Worm (Caenorhabditis elegans) whole organism, L4 larva: ENCODE results near the gene phyh-1.

Experiments used
- ceh-32 ChIP-seq: sonication (generic microtip); optimal IDR thresholded peaks from 2 replicates; lab custom pipeline; 2016; ENCODE audit warnings: mild to moderate bottlenecking, missing genetic modification characterization, missing compliant biosample characterization; ENCODE audit not compliant: poor library complexity
- daf-8 ChIP-seq: fragments of 200-800 bp; sonication (Bioruptor generic); IDR thresholded peaks from 2 replicates; pipeline ENCODE4 v1.3.6; 2022; ENCODE audit warnings: missing genetic modification characterization, missing compliant biosample characterization
- hif-1 ChIP-seq, 2 experiments: sonication (generic microtip); optimal IDR thresholded peaks; 2 replicates each; lab custom pipeline; 2016 to 2017; ENCODE audit warnings: missing compliant biosample characterization in 2 of 2, missing genetic modification characterization in 2 of 2, missing genetic modification reagents in 2 of 2, missing genotype in 2 of 2, mild to moderate bottlenecking in 1 of 2
- hlh-30 ChIP-seq: sonication (generic microtip); optimal IDR thresholded peaks from 2 replicates; lab custom pipeline; 2017; ENCODE audit warnings: antibody characterized with exemption, mild to moderate bottlenecking, missing genetic modification characterization, missing compliant biosample characterization; ENCODE audit not compliant: insufficient read depth
- lin-13 ChIP-seq: fragments of 150-350 bp; optimal IDR thresholded peaks from 2 replicates; lab custom pipeline; 2014; ENCODE audit warnings: missing biosample characterization, missing genetic modification reagents, missing genetic modification characterization
- lir-3 ChIP-seq: sonication (generic microtip); optimal IDR thresholded peaks from 2 replicates; lab custom pipeline; 2016; ENCODE audit warnings: mild to moderate bottlenecking, missing genetic modification characterization, missing compliant biosample characterization
- madf-9 ChIP-seq: fragments of 200-800 bp; sonication (Bioruptor generic); conservative IDR thresholded peaks from 2 replicates; pipeline ENCODE4 v1.3.6; 2022; ENCODE audit warnings: missing genetic modification reagents, missing genetic modification characterization, missing compliant biosample characterization
- nhr-11 ChIP-seq: fragments of 150-350 bp; optimal IDR thresholded peaks from 2 replicates; lab custom pipeline; 2014; ENCODE audit warnings: missing biosample characterization, missing genetic modification characterization
- snpc-1.2 ChIP-seq: fragments of 200-800 bp; sonication (Bioruptor generic); IDR thresholded peaks from 2 replicates; pipeline ENCODE4 v1.3.6; 2022; ENCODE audit warnings: missing genetic modification reagents, missing genetic modification characterization, missing compliant biosample characterization
- unc-62 ChIP-seq, 3 experiments: fragments of 150-350 bp in 1 of 3; sonication (generic microtip); optimal IDR thresholded peaks in 2 of 3; peaks in 1 of 3; 1 replicate in 1 of 3; 2 replicates in 2 of 3; lab custom pipeline; 2014 to 2017; ENCODE audit warnings: missing biosample characterization in 3 of 3, missing genetic modification characterization in 3 of 3, missing genetic modification reagents in 3 of 3, missing genotype in 1 of 3
- zip-2 ChIP-seq: fragments of 150-350 bp; optimal IDR thresholded peaks from 2 replicates; lab custom pipeline; 2014; ENCODE audit warnings: missing biosample characterization, missing genetic modification characterization
- ztf-7 ChIP-seq: fragments of 150-350 bp; optimal IDR thresholded peaks from 2 replicates; lab custom pipeline; 2014; ENCODE audit warnings: missing biosample characterization, missing genetic modification characterization

ce11 chrIV:17287908-17288675, 28.9 kb upstream of the phyh-1 start, which contains the start of gene zipt-7.1:
- TF ChIP-seq ceh-32 (tag; lab: Kevin White, UChicago) (no peak), lir-3 (no peak), madf-9 (GFP tag; lab: Robert Waterston, UW) (no peak), snpc-1.2 (GFP tag; lab: Robert Waterston, UW) (no peak), zip-2 (tag; lab: Kevin White, UChicago) (no peak), nhr-11 (tag; lab: Kevin White, UChicago) (no peak), ztf-7 (tag; lab: Kevin White, UChicago) (peak; percentile 48), lin-13 (GFP tag; lab: Kevin White, UChicago) (no peak), hif-1 (tag; optimal IDR thresholded peaks at IDR 0.05; lab: Kevin White, UChicago) (no peak), daf-8 (GFP tag; lab: Robert Waterston, UW) (no peak), unc-62 (GFP tag; optimal IDR thresholded peaks at IDR 0.05 in 1 of 2; lab: Kevin White, UChicago) (no peak), unc-62 (tag; optimal IDR thresholded peaks at IDR 0.05; lab: Kevin White, UChicago) (no peak), hlh-30 (tag; lab: Kevin White, UChicago) (no peak)
